Fruit fly (Drosophila melanogaster) whole organism, wandering third instar larva: Measurements from ENCODE around the gene rictor.

Experiments
- Abd-B ChIP-seq: fragments of >200 bp; optimal IDR thresholded peaks from 2 replicates; lab custom pipeline; 2017; ENCODE audit warnings: missing biosample characterization, missing genetic modification characterization
- CG32264 ChIP-seq: fragments of 200-800 bp; sonication (Bioruptor generic); optimal IDR thresholded peaks from 2 replicates; lab custom pipeline; 2016; ENCODE audit warnings: missing biosample characterization, missing genetic modification characterization
- CG9705 ChIP-seq: fragments of 200-800 bp; sonication (Bioruptor generic); optimal IDR thresholded peaks from 2 replicates; lab custom pipeline; 2018; ENCODE audit warnings: missing biosample characterization, mild to moderate bottlenecking, missing genetic modification characterization
- CrebA ChIP-seq: fragments of 200-800 bp; sonication (Bioruptor generic); optimal IDR thresholded peaks from 2 replicates; lab custom pipeline; 2016; ENCODE audit warnings: missing biosample characterization, mild to moderate bottlenecking, missing genetic modification characterization, borderline replicate concordance
- Dfd ChIP-seq: fragments of >200 bp; optimal IDR thresholded peaks from 2 replicates; lab custom pipeline; 2017; ENCODE audit warnings: missing biosample characterization, missing genetic modification characterization
- Dif ChIP-seq: fragments of 200-275, 200-300 bp; sonication (Bioruptor generic); optimal IDR thresholded peaks from 2 replicates; lab custom pipeline; 2018; ENCODE audit warnings: missing biosample characterization, missing genetic modification characterization; ENCODE audit not compliant: partially characterized antibody
- GATAd ChIP-seq: sonication (Bioruptor generic); optimal IDR thresholded peaks from 2 replicates; lab custom pipeline; 2016; ENCODE audit warnings: missing biosample characterization, missing genetic modification characterization
- Hnf4 ChIP-seq: fragments of 200-800 bp; sonication (Bioruptor generic); optimal IDR thresholded peaks from 2 replicates; lab custom pipeline; 2016; ENCODE audit warnings: missing biosample characterization, mild to moderate bottlenecking, missing genetic modification characterization
- Hr78 ChIP-seq: fragments of >200 bp; optimal IDR thresholded peaks from 2 replicates; lab custom pipeline; 2017; ENCODE audit warnings: missing biosample characterization, missing genetic modification characterization
- Hr83 ChIP-seq: fragments of 200-300 bp; sonication (Bioruptor generic); optimal IDR thresholded peaks from 2 replicates; lab custom pipeline; 2016; ENCODE audit warnings: missing biosample characterization, mild to moderate bottlenecking, missing genetic modification characterization, moderate library complexity; ENCODE audit not compliant: poor library complexity, severe bottlenecking
- Jra ChIP-seq: sonication (Bioruptor generic); optimal IDR thresholded peaks from 2 replicates; lab custom pipeline; 2016; ENCODE audit warnings: missing biosample characterization, missing genetic modification characterization
- Myc ChIP-seq: fragments of >200 bp; optimal IDR thresholded peaks from 2 replicates; lab custom pipeline; 2017
- OdsH ChIP-seq: fragments of 200-800 bp; sonication (Bioruptor generic); optimal IDR thresholded peaks from 2 replicates; lab custom pipeline; 2016; ENCODE audit warnings: missing biosample characterization, mild to moderate bottlenecking, missing genetic modification characterization
- Rel ChIP-seq, 2 experiments: fragments of 200-800 bp; sonication (Bioruptor generic) in 1 of 2; optimal IDR thresholded peaks; 2 replicates in 1 of 2; 3 replicates in 1 of 2; lab custom pipeline; 2016 to 2019; ENCODE audit warnings: mild to moderate bottlenecking in 2 of 2, missing biosample characterization in 2 of 2, missing genetic modification characterization in 2 of 2, moderate library complexity in 1 of 2
- Sp1 ChIP-seq: fragments of 200-800 bp; sonication (Bioruptor generic); optimal IDR thresholded peaks from 3 replicates; lab custom pipeline; 2019; ENCODE audit warnings: missing biosample characterization, mild to moderate bottlenecking, missing genetic modification characterization, moderate library complexity
- Vsx2 ChIP-seq: fragments of 200-300, 225-300 bp; sonication (Bioruptor generic); optimal IDR thresholded peaks from 2 replicates; lab custom pipeline; 2018; ENCODE audit warnings: missing biosample characterization, missing genetic modification characterization; ENCODE audit not compliant: partially characterized antibody
- br ChIP-seq: fragments of 200-800 bp; sonication (Bioruptor generic); optimal IDR thresholded peaks from 2 replicates; lab custom pipeline; 2016; ENCODE audit warnings: missing biosample characterization, missing genetic modification characterization
- brk ChIP-seq: fragments of 200-800 bp; sonication (Bioruptor generic); optimal IDR thresholded peaks from 2 replicates; lab custom pipeline; 2016; ENCODE audit warnings: missing biosample characterization, mild to moderate bottlenecking, missing genetic modification characterization
- dl ChIP-seq, 2 experiments: fragments of 175-275, 200-275 bp in 1 of 2; fragments of 200-275 bp in 1 of 2; sonication (Bioruptor generic); optimal IDR thresholded peaks; lab custom pipeline; 2018; ENCODE audit warnings: mild to moderate bottlenecking in 2 of 2, missing biosample characterization in 2 of 2, missing genetic modification characterization in 2 of 2, moderate library complexity in 2 of 2; ENCODE audit not compliant: partially characterized antibody in 2 of 2, insufficient read depth in 1 of 2
- dmrt93B ChIP-seq: fragments of 200-800 bp; sonication (Bioruptor generic); optimal IDR thresholded peaks from 2 replicates; lab custom pipeline; 2018; ENCODE audit warnings: missing biosample characterization, mild to moderate bottlenecking, missing genetic modification characterization
- dsf ChIP-seq: sonication (Bioruptor generic); optimal IDR thresholded peaks from 2 replicates; lab custom pipeline; 2016; ENCODE audit warnings: missing biosample characterization, missing genetic modification characterization, borderline replicate concordance
- ey ChIP-seq: fragments of 200-800 bp; sonication (Bioruptor generic); optimal IDR thresholded peaks from 2 replicates; lab custom pipeline; 2016; ENCODE audit warnings: missing biosample characterization, missing genetic modification characterization
- foxo ChIP-seq, 2 experiments: fragments of 200-800 bp; sonication (Bioruptor generic); optimal IDR thresholded peaks; 2 replicates in 1 of 2; 3 replicates in 1 of 2; lab custom pipeline; 2016 to 2017; ENCODE audit warnings: missing biosample characterization in 2 of 2, missing genetic modification characterization in 2 of 2
- fru ChIP-seq: fragments of 200-800 bp; sonication (Bioruptor generic); optimal IDR thresholded peaks from 3 replicates; lab custom pipeline; 2016; ENCODE audit warnings: missing biosample characterization, mild to moderate bottlenecking, missing genetic modification characterization
- h ChIP-seq: fragments of 200-800 bp; sonication (Bioruptor generic); optimal IDR thresholded peaks from 3 replicates; lab custom pipeline; 2016; ENCODE audit warnings: missing biosample characterization, mild to moderate bottlenecking, missing genetic modification characterization
- jim ChIP-seq: fragments of 175-275, 200-325 bp; sonication (Bioruptor generic); optimal IDR thresholded peaks from 2 replicates; lab custom pipeline; 2016; ENCODE audit warnings: missing biosample characterization, mild to moderate bottlenecking, missing genetic modification characterization
- lola ChIP-seq: fragments of >200 bp; optimal IDR thresholded peaks from 2 replicates; lab custom pipeline; 2017; ENCODE audit warnings: missing biosample characterization, missing genetic modification characterization
- psq ChIP-seq: fragments of 200-800 bp; sonication (Bioruptor generic); optimal IDR thresholded peaks from 3 replicates; lab custom pipeline; 2017; ENCODE audit warnings: missing biosample characterization, mild to moderate bottlenecking, missing genetic modification characterization, moderate library complexity
- rgr ChIP-seq: fragments of 200-800 bp; sonication (Bioruptor generic); optimal IDR thresholded peaks from 3 replicates; lab custom pipeline; 2016; ENCODE audit warnings: missing biosample characterization, mild to moderate bottlenecking, missing genetic modification characterization
- sage ChIP-seq: fragments of 200-800 bp; sonication (Bioruptor generic); optimal IDR thresholded peaks from 2 replicates; lab custom pipeline; 2016; ENCODE audit warnings: missing biosample characterization, mild to moderate bottlenecking, missing genetic modification characterization
- tai ChIP-seq: sonication (Bioruptor generic); optimal IDR thresholded peaks from 2 replicates; lab custom pipeline; 2016; ENCODE audit warnings: missing biosample characterization, missing genetic modification characterization
- usp ChIP-seq: fragments of >200 bp; optimal IDR thresholded peaks from 2 replicates; lab custom pipeline; 2017; ENCODE audit warnings: missing biosample characterization, missing genetic modification characterization
- woc ChIP-seq: sonication (Bioruptor generic); optimal IDR thresholded peaks from 2 replicates; lab custom pipeline; 2016; ENCODE audit warnings: missing biosample characterization, mild to moderate bottlenecking, missing genetic modification characterization

The rictor gene

DNA sequence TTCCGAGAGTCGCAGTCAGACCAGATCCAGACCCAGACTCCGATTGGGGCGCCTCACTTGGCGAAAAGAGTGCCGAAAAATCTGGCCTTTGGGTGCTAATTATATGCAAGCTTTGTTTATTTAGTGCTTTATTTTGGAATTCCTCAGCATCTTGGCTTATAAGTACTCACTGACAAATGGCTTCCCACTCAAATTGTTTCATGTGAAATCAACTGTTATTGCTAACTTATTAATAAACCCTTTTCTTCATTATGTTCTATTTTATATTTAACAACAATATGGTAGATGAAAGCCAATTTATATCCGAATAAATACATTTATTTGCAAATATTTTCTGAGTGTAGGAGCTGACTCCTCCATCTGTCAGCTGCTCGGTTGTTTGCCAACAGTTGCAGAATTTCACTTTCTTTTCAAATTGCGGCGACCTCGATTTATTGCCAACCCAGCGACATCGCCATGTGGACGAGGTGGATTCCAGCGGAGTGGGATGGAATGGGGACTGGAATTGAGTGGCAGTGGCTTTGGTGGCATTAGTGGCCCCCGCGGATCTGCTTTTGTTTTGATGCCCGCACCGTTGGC lies 31.1 kb downstream of the rictor start (continued):
- TF ChIP-seq h (GFP tag; lab: Kevin White, UChicago), result peak; percentile 54
- TF ChIP-seq jim (GFP tag; lab: Kevin White, UChicago), result no peak
- no peak for TF ChIP-seq dl (GFP tag; optimal IDR thresholded peaks at IDR 0.05; lab: Kevin White, UChicago; ENCODE audit: insufficient read depth in 1 of 2, partially characterized antibody in 2 of 2)
- no peak for TF ChIP-seq CrebA (GFP tag; lab: Kevin White, UChicago)
- TF ChIP-seq Vsx2, result peak; percentile 42
- no peak for TF ChIP-seq GATAd (GFP tag; lab: Kevin White, UChicago)
- TF ChIP-seq dsf, result no peak
- peak; percentile 25 for TF ChIP-seq psq (GFP tag; lab: Kevin White, UChicago)
- TF ChIP-seq, all 38 proteins: peak for 12

DNA sequence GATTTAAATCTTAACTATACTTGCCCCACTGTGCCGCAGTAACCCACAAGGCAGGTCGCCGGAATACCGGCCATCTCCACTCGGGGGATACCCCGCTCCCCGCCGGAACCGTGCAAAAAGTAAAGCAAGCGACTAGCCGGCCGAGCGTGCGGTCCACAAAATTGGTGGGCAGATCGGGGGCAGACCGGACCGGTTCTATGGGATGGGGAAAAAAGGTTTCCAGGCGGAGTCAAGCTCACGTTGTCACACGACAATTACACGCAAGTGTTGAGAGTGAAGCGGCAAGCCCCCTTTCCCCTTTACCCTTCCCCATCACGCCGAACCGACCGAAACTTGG lies 35.8 kb downstream of the rictor start:
- TF ChIP-seq Rel (GFP tag; optimal IDR thresholded peaks at IDR 0.05; lab: Kevin White, UChicago) (no peak), Rel (tag; optimal IDR thresholded peaks at IDR 0.05; lab: Kevin White, UChicago) (no peak), fru (GFP tag; lab: Kevin White, UChicago) (peak; percentile 24), dmrt93B (GFP tag; lab: Kevin White, UChicago) (no peak), Vsx2 (no peak), sage (no peak), tai (GFP tag; lab: Kevin White, UChicago) (no peak)

DNA sequence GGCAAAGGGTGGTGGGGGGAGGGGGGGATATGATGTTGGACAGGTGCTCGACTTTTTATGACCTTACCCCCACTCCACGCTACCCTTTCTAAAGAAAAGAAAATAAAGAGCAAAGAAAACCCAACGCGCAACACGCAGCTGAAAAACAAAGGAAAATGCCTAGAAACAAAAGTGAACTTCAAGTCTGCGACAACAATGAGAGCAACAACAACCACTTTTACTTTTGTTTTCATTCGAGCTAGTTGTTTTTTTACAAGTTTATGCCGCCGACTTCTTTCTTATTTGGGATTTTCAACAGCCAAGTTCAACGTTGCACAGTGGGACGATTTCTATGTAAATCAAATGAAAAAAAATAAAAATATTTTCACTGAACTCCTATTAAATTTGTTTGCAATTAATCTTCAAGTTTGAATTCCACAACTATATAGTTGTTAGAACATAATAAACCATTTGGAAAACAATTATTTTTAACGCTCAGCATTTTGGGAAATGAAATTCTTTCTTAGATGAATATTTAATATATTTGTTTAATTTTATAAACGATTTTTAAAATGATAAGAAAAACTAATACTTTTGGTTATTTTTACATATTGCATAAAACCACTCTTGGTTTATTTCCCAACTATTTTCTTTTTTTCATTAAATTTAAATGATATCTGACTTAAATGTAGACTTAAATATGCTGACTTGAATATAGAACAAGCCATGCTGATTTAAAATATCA lies 36.3 kb downstream of the rictor start:
- TF ChIP-seq CG32264 (GFP tag; lab: Kevin White, UChicago), result no peak
- TF ChIP-seq foxo (GFP tag; optimal IDR thresholded peaks at IDR 0.05; lab: Kevin White, UChicago), result peak in 1 of 2 experiments; percentile 32
- TF ChIP-seq h (GFP tag; lab: Kevin White, UChicago), result no peak
- TF ChIP-seq psq (GFP tag; lab: Kevin White, UChicago), result peak; percentile 47
- no peak for TF ChIP-seq Rel (GFP tag; optimal IDR thresholded peaks at IDR 0.05; lab: Kevin White, UChicago)
- TF ChIP-seq Rel (tag; optimal IDR thresholded peaks at IDR 0.05; lab: Kevin White, UChicago), result no peak
- TF ChIP-seq rgr (GFP tag; lab: Kevin White, UChicago), result no peak
- TF ChIP-seq sage, result no peak
- no peak for TF ChIP-seq Myc (lab: Kevin White, UChicago)
- TF ChIP-seq Vsx2, result no peak
- no peak for TF ChIP-seq Dfd (GFP tag; lab: Kevin White, UChicago)
- TF ChIP-seq Jra, result no peak
- peak; percentile 37 for TF ChIP-seq Sp1 (GFP tag; lab: Kevin White, UChicago)
- TF ChIP-seq Hnf4 (GFP tag; lab: Kevin White, UChicago), result no peak
- no peak for TF ChIP-seq ey (GFP tag; lab: Kevin White, UChicago)
- TF ChIP-seq Hr83 (GFP tag; lab: Kevin White, UChicago), result no peak
- TF ChIP-seq lola (GFP tag; lab: Kevin White, UChicago), result no peak
- TF ChIP-seq woc (GFP tag; lab: Kevin White, UChicago), result no peak
- no peak for TF ChIP-seq OdsH
- no peak for TF ChIP-seq Abd-B (GFP tag; lab: Kevin White, UChicago)

DNA sequence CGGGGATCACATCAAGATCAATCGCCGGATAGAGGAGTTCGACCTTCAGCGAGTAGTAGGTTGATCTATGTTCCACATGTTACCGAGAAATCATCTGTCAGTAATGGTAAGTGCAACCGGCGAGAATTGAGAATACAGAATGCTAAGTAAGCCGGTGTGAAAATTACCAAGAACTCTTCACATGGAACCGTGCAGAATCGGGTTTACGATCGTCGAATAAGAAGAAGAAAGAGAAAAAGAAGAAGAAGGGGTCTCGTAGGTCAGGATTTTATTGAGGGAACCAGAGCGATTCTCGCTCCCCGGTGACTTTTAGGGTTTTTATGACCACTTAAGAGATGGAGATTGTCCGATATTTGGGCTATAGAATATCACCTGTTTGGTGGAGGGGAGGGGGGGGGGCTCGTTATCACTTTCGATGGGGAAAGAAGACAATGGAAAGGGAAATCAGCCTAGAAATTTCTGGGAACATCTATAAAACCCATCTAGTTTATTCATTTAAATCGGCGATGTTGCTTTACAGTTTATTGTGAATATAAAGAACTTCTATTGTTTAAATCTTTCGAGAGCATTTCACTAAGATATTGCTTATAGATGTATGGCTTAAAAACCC lies 40.0 kb downstream of the rictor start:
- TF ChIP-seq foxo (GFP tag; optimal IDR thresholded peaks at IDR 0.05; lab: Kevin White, UChicago), result no peak
- TF ChIP-seq br (GFP tag; lab: Kevin White, UChicago), result no peak
- no peak for TF ChIP-seq brk (GFP tag; lab: Kevin White, UChicago)
- no peak for TF ChIP-seq CrebA (GFP tag; lab: Kevin White, UChicago)
- TF ChIP-seq dsf, result no peak
- no peak for TF ChIP-seq GATAd (GFP tag; lab: Kevin White, UChicago)
- no peak for TF ChIP-seq woc (GFP tag; lab: Kevin White, UChicago)
- no peak for TF ChIP-seq Rel (GFP tag; optimal IDR thresholded peaks at IDR 0.05; lab: Kevin White, UChicago)
- TF ChIP-seq Rel (tag; optimal IDR thresholded peaks at IDR 0.05; lab: Kevin White, UChicago), result no peak
- no peak for TF ChIP-seq Sp1 (GFP tag; lab: Kevin White, UChicago)
- TF ChIP-seq CG9705 (GFP tag; lab: Kevin White, UChicago), result no peak
- no peak for TF ChIP-seq sage
- TF ChIP-seq rgr (GFP tag; lab: Kevin White, UChicago), result no peak
- TF ChIP-seq Jra, result no peak
- TF ChIP-seq Hr78 (GFP tag; lab: Kevin White, UChicago), result no peak
- TF ChIP-seq Dif, result no peak
- TF ChIP-seq fru (GFP tag; lab: Kevin White, UChicago), result no peak
- no peak for TF ChIP-seq tai (GFP tag; lab: Kevin White, UChicago)
- TF ChIP-seq usp (GFP tag; lab: Kevin White, UChicago), result no peak
- TF ChIP-seq Dfd (GFP tag; lab: Kevin White, UChicago), result no peak
